Fruit fly (Drosophila melanogaster) S2 (cell line): ENCODE measurements around the gene U4-U6-60K.

Experiments
- CG8478 ChIP-seq: fragments of >200 bp; optimal IDR thresholded peaks from 2 replicates; lab custom pipeline; 2018
- CTCF ChIP-seq, 2 experiments: fragments of >200 bp; optimal IDR thresholded peaks; 2 replicates each; lab custom pipeline; 2018

Gene U4-U6-60K

DNA sequence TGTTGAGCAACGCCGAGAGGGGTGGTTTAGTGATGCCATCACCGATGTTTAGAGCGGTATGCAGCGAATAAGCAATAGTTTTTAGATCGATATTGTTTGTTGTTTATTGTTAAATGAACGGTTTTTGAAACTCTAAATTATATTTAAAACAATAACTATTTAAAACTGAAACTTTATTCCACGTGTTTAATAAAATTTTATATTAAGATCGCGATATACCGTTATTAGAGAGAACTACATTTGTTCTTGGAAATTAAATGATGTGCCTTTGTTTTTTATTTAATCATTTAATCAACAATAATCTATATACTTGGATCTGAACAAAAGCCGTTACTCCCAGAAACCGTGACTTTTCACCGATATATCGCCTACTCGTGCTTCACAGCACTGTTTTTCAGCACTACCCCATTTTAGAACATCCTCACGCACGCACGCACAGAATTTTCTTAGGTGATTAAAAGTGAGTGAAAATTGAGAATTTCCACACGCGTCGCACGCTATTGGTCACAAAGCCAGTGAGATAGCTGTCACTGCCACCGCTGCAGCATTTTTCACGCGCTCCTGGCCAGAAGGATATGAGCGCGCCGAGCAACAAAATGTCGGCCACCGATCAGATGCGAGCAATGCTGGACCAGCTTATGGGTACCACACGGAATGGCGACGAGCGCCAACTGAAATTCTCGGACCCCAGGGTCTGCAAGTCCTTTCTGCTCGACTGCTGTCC, at the start of gene U4-U6-60K, which contains the start of gene CG7564:
TSS of gene U4-U6-60K (minus strand) at position 20 of the 724 bp plus-strand sequence.
TSS of gene CG7564 (plus strand) at position 406 of the 724 bp plus-strand sequence.
- no peak for TF ChIP-seq CG8478
- TF ChIP-seq CTCF (optimal IDR thresholded peaks at IDR 0.05; lab: Kevin White, UChicago): no peak

DNA sequence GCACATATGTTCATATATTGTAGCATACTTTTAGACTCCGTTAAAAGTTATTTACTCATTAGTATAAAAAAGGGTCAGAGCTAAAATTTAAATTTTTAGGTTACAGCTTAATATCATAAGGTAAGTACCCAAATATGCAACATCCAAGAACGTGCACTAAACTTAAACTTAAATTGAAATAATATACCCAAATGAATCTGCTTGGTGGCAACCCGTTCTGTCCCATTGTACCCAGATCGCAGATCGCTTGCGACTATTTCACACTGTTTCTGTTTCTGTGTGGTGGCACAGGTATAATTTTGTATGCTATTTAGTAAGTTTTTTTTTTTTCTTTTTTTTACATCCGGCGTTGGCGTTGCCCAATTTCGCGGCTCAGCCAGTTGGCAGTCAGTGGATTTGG, 49.4 kb upstream of the U4-U6-60K start:
- TF ChIP-seq CG8478 (no peak), CTCF (optimal IDR thresholded peaks at IDR 0.05; lab: Kevin White, UChicago) (no peak)

DNA sequence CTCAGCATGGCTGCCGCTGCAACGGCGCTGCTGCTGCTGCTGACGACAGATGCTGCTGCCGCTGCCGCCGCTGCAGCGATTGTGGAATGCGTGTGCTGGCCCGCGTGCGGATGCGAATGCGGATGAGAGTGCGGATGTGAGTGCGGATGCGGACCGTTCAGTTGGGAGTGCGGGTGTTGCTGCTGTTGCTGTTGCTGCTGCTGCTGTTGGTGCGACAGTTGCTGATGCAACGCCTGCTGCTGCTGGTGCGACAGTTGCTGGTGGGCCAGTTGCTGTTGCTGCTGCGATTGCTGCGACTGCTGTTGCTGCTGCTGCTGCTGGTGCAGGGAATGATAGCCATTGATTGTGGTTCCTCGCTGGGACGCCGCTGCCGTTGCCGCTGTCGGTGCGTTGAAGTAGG, 48.6 kb upstream of the U4-U6-60K start:
- TF ChIP-seq CTCF (optimal IDR thresholded peaks at IDR 0.05; lab: Kevin White, UChicago) (no peak), CG8478 (no peak)

dm6 chr3L:17557215-17557904, 43.6 kb upstream of the U4-U6-60K start, which contains the start of gene CycT:
TSS of gene CycT (minus strand) at chr3L:17557788.
- TF ChIP-seq CG8478 (no peak), CTCF (optimal IDR thresholded peaks at IDR 0.05; lab: Kevin White, UChicago) (no peak)

DNA sequence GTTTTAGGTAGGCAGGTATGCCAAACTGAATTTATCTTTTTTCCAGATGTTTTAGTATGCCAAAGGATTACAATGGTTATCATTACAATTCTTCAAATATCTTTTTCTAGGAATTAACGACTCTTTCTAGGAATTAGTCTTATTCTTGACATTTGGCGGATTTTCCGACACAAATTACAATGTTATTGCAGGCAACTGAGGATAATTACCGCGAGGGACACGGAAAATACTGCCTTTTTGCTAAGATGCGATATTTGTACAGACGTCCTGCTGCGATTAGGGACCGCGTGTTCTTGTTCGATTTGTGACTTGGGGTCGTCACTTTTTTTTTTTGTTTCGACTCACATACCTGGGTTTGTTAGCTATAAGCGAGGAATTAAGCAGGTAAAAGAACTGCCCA, 42.1 kb upstream of the U4-U6-60K start:
- TF ChIP-seq CTCF (optimal IDR thresholded peaks at IDR 0.05; lab: Kevin White, UChicago) (no peak), CG8478 (no peak)

- TF ChIP-seq CTCF (optimal IDR thresholded peaks at IDR 0.05; lab: Kevin White, UChicago) (no peak), CG8478 (no peak)
Measured at dm6 chr3L:17549049-17549876, 35.6 kb upstream of the U4-U6-60K start, which contains the start of the genes Jon74E and CG7542. TSS of gene Jon74E (minus strand) at chr3L:17549127. TSS of gene CG7542 (plus strand) at chr3L:17549826.

DNA sequence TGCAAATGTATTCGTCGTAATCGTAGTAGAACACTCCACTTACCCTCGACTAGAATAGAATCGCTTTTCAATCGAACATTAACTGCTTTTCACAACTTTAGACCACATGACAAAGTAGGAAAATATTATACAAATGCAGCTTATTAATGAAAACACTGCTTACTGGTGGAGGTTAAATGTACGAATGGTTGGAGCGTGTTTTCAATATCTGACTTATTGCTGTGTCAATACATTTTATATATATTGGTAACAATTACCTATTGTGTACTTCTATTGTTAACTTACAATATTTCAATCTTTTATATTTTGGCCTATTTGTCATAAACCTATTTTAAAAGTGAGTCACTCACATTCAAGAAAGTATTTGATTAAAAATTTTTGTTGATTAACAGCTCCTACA, 26.3 kb upstream of the U4-U6-60K start:
- no peak for TF ChIP-seq CTCF (optimal IDR thresholded peaks at IDR 0.05; lab: Kevin White, UChicago)
- TF ChIP-seq CG8478: no peak

- TF ChIP-seq CG8478 (no peak), CTCF (optimal IDR thresholded peaks at IDR 0.05; lab: Kevin White, UChicago) (no peak)
Measured at dm6 chr3L:17538907-17539306, 25.2 kb upstream of the U4-U6-60K start.

dm6 chr3L:17538250-17538649, 24.5 kb upstream of the U4-U6-60K start:
- no peak for TF ChIP-seq CG8478
- TF ChIP-seq CTCF (optimal IDR thresholded peaks at IDR 0.05; lab: Kevin White, UChicago): no peak

DNA sequence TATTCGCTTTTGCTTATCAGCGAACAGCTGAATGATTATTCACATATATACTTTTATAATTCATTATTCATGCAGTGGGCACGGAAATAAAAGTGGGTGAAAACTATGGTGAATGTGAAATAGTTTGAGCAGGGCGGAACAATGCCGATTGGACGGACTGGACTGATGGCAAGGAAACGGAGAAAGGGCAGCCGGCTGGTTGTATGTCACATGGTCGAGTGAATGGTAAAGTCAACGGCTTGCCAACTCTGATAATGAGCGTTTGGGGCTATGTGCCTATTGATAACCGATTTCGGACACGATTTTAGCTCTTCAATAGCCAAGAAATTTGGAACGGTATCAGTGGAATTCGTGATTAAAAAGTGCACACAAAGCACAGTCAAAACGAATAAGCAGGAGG, 22.1 kb upstream of the U4-U6-60K start:
- TF ChIP-seq CTCF (optimal IDR thresholded peaks at IDR 0.05; lab: Kevin White, UChicago) (no peak), CG8478 (no peak)

DNA sequence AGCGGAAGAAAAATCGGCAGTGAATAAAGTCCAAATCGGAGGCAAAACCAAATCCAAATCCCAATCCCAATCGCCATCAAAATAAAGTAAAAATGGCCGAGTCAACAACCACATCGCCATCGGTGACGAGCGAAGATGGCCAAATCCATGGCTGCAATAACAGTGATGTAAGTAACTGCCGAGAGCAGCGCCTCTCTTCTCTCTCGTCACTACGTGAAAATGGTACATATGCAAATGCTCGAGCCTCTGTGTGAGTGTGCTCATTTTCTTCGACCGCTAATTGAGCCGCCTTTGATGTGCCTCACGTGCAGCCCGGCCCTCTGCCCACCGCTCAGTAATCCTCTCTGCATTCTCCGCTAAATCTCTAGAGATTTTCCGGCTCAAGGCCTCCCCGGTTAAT, 20.7 kb upstream of the U4-U6-60K start:
- no peak for TF ChIP-seq CG8478
- no peak for TF ChIP-seq CTCF (optimal IDR thresholded peaks at IDR 0.05; lab: Kevin White, UChicago)

DNA sequence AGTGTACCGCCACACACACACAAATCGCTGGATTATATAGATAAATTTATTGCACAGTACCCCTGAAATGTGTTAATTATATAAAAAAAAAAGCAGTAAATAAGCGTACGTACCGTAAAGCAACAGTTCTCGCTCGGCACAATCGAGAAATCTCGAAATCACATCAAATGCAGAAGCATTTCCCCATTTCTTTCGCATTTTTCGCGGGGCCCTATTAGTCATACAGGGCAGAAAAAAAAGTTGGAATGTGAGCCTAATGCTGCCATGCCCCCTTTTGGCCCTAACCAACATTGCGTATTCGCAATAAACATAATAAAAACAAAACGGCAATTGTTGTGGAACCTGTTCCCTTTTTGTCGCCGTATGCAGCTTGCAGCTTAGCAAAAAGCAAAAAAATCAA, 20.0 kb upstream of the U4-U6-60K start:
- no peak for TF ChIP-seq CG8478

DNA sequence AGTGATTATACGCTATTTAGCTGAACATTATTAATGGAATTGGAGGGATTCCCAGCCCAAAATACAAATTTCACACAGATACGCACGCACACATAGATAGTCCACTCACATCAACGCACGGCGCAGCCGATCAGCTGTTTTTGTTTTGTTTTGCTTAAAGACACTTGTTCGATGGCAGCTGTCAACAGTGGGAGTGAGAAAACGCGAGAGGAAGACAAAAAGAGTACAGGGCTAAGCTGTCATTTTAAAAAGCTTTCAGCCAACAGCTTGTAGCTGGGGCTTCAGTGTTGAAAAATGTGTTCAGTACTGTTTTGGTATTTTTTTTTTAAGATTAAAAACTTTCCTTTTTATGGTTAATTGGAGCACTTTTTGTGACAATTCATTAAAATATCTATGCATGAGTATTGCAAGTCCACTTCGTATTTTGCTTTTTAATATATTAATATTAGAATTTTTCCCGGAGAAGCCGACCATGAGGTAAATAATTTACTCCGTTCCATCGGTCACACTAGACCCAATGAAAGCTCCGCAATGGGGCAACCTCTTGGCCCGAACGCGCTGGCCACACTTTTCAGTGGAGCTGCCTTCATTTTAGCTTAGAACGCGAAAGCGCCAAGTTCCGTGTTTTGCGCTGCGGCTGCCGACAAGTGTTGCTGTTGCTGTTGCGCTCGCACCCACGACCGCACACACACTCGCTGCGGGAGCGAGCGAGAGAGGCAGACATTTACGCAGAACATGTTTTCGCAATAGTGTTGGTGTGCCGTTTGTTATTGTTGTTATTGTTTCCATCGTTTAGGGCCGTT, 19.4 kb upstream of the U4-U6-60K start:
- TF ChIP-seq CTCF (optimal IDR thresholded peaks at IDR 0.05; lab: Kevin White, UChicago) (no peak), CG8478 (no peak)

DNA sequence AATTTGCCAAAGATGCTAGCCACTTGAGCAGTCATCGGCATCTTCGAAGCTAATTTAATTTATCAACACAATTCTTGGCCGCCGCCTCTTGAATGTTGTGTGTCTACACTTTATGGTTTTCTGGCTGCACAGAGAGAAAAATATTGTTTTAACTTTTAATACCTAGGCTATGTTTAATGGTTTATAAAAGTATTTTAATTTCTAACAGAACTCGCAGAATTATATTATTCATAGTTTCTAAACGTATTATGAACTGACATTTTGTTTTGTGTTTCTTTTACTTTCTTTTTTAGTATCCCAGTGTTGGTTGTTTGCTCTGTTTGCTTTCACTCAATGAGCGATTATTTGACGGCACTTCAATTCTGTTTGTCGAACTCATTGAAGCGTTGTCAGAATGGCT, 18.5 kb upstream of the U4-U6-60K start:
- TF ChIP-seq CTCF (optimal IDR thresholded peaks at IDR 0.05; lab: Kevin White, UChicago): no peak
- TF ChIP-seq CG8478: no peak

- no peak for TF ChIP-seq CTCF (optimal IDR thresholded peaks at IDR 0.05; lab: Kevin White, UChicago)
- TF ChIP-seq CG8478: no peak
Measured at dm6 chr3L:17531397-17531796, 17.7 kb upstream of the U4-U6-60K start.
